Fruit fly (Drosophila melanogaster) whole organism, embryonic: ENCODE results near the gene beag.

Source experiments
- Bdp1 ChIP-seq: fragments of 200-800 bp; sonication (Bioruptor generic); optimal IDR thresholded peaks from 3 replicates; lab custom pipeline; 2016; ENCODE audit warnings: missing biosample characterization, missing genetic modification characterization
- C15 ChIP-seq: fragments of 200-800 bp; sonication (Bioruptor generic); IDR thresholded peaks from 3 replicates; pipeline ENCODE4 v1.3.6; 2022; ENCODE audit warnings: missing biosample characterization, missing genetic modification characterization
- CG11093 ChIP-seq: fragments of 200-800 bp; sonication (Bioruptor generic); IDR thresholded peaks from 3 replicates; pipeline ENCODE4 v1.3.6; 2022; ENCODE audit warnings: missing biosample characterization, missing genetic modification characterization
- CG12769 ChIP-seq: fragments of 200-800 bp; sonication (Bioruptor generic); optimal IDR thresholded peaks from 2 replicates; lab custom pipeline; 2019; ENCODE audit warnings: missing biosample characterization, mild to moderate bottlenecking, missing genetic modification characterization, moderate library complexity
- CG13287 ChIP-seq: fragments of 200-800 bp; sonication (Bioruptor generic); IDR thresholded peaks from 2 replicates; pipeline ENCODE4 v1.3.6; 2022; ENCODE audit warnings: missing biosample characterization, missing genetic modification characterization; ENCODE audit not compliant: partially characterized antibody
- CG14014 ChIP-seq: fragments of 200-800 bp; sonication (Bioruptor generic); IDR thresholded peaks from 2 replicates; pipeline ENCODE4 v1.3.6; 2022; ENCODE audit warnings: missing biosample characterization, missing genetic modification characterization
- CG14050 ChIP-seq: fragments of 200-800 bp; sonication (Bioruptor generic); IDR thresholded peaks from 3 replicates; pipeline ENCODE4 v1.3.6; 2022; ENCODE audit warnings: missing biosample characterization, missing genetic modification characterization
- CG14860 ChIP-seq: fragments of 200-800 bp; sonication (Bioruptor generic); IDR thresholded peaks from 3 replicates; pipeline ENCODE4 v1.3.6; 2022; ENCODE audit warnings: missing biosample characterization, missing genetic modification characterization; ENCODE audit not compliant: partially characterized antibody
- CG1792 ChIP-seq: fragments of 200-800 bp; sonication (Bioruptor generic); optimal IDR thresholded peaks from 2 replicates; lab custom pipeline; 2016; ENCODE audit warnings: missing biosample characterization, missing genetic modification characterization
- CG2120 ChIP-seq: fragments of 200-800 bp; sonication (Bioruptor generic); optimal IDR thresholded peaks from 3 replicates; lab custom pipeline; 2016; ENCODE audit warnings: missing biosample characterization, missing genetic modification characterization
- CG2129 ChIP-seq: fragments of 200-800 bp; sonication (Bioruptor generic); IDR thresholded peaks from 2 replicates; pipeline ENCODE4 v1.3.6; 2022; ENCODE audit warnings: missing biosample characterization, missing genetic modification characterization; ENCODE audit not compliant: partially characterized antibody
- CG2199 ChIP-seq: fragments of 200-800 bp; sonication (Bioruptor generic); IDR thresholded peaks from 3 replicates; pipeline ENCODE4 v1.3.6; 2022; ENCODE audit warnings: missing biosample characterization, missing genetic modification characterization
- CG30431 ChIP-seq: fragments of 200-800 bp; sonication (Bioruptor generic); optimal IDR thresholded peaks from 2 replicates; lab custom pipeline; 2017; ENCODE audit warnings: missing biosample characterization, missing genetic modification characterization
- CG31224 ChIP-seq: fragments of 200-800 bp; sonication (Bioruptor generic); IDR thresholded peaks from 2 replicates; pipeline ENCODE4 v1.3.6; 2022; ENCODE audit warnings: missing biosample characterization, missing genetic modification characterization
- CG4617 ChIP-seq: fragments of 200-800 bp; sonication (Bioruptor generic); optimal IDR thresholded peaks from 3 replicates; lab custom pipeline; 2016; ENCODE audit warnings: missing biosample characterization, missing genetic modification characterization, borderline replicate concordance
- CG5953 ChIP-seq: fragments of 200-800 bp; sonication (Bioruptor generic); IDR thresholded peaks from 2 replicates; pipeline ENCODE4 v1.3.6; 2022; ENCODE audit warnings: missing biosample characterization, missing genetic modification characterization
- CG6765 ChIP-seq: fragments of 200-800 bp; sonication (Bioruptor generic); optimal IDR thresholded peaks from 3 replicates; lab custom pipeline; 2017; ENCODE audit warnings: missing biosample characterization, mild to moderate bottlenecking, missing genetic modification characterization
- CG7372 ChIP-seq: fragments of 200-800 bp; sonication (Bioruptor generic); IDR thresholded peaks from 2 replicates; pipeline ENCODE4 v1.3.6; 2022; ENCODE audit warnings: missing biosample characterization, missing genetic modification characterization
- CG8478 ChIP-seq: fragments of >200 bp; optimal IDR thresholded peaks from 2 replicates; lab custom pipeline; 2018
- CG9215 ChIP-seq: fragments of 200-800 bp; sonication (Bioruptor generic); IDR thresholded peaks from 2 replicates; pipeline ENCODE4 v1.3.6; 2022; ENCODE audit warnings: missing biosample characterization, missing genetic modification characterization
- CG9727 ChIP-seq: fragments of 200-800 bp; sonication (Bioruptor generic); optimal IDR thresholded peaks from 3 replicates; lab custom pipeline; 2017; ENCODE audit warnings: missing biosample characterization, mild to moderate bottlenecking, missing genetic modification characterization
- CrebB ChIP-seq: fragments of 200-800 bp; sonication (Bioruptor generic); optimal IDR thresholded peaks from 3 replicates; lab custom pipeline; 2018; ENCODE audit warnings: missing biosample characterization, mild to moderate bottlenecking, missing genetic modification characterization
- Dip3 ChIP-seq: fragments of 200-800 bp; sonication (Bioruptor generic); optimal IDR thresholded peaks from 3 replicates; lab custom pipeline; 2016; ENCODE audit warnings: missing biosample characterization, missing genetic modification characterization
- Doc2 ChIP-seq: fragments of 200-800 bp; sonication (Bioruptor generic); IDR thresholded peaks from 2 replicates; pipeline ENCODE4 v1.3.6; 2022; ENCODE audit warnings: missing biosample characterization, missing genetic modification characterization
- E2f2 ChIP-seq: fragments of 200-800 bp; sonication (Bioruptor generic); IDR thresholded peaks from 2 replicates; pipeline ENCODE4 v1.3.6; 2022; ENCODE audit warnings: missing biosample characterization, missing genetic modification characterization
- Fer3 ChIP-seq: fragments of 200-800 bp; sonication (Bioruptor generic); optimal IDR thresholded peaks from 2 replicates; lab custom pipeline; 2018; ENCODE audit warnings: missing biosample characterization, mild to moderate bottlenecking, missing genetic modification characterization, moderate library complexity
- Lim3 ChIP-seq: fragments of 200-800 bp; sonication (Bioruptor generic); IDR thresholded peaks from 2 replicates; pipeline ENCODE4 v1.3.6; 2022; ENCODE audit warnings: missing biosample characterization, missing genetic modification characterization
- Myb ChIP-seq: fragments of 200-800 bp; sonication (Bioruptor generic); optimal IDR thresholded peaks from 2 replicates; lab custom pipeline; 2016; ENCODE audit warnings: missing biosample characterization, missing genetic modification characterization
- Nf-YB ChIP-seq: fragments of 200-800 bp; sonication (Bioruptor generic); optimal IDR thresholded peaks from 3 replicates; lab custom pipeline; 2019; ENCODE audit warnings: missing biosample characterization, mild to moderate bottlenecking, missing genetic modification characterization, moderate library complexity
- Optix ChIP-seq: fragments of 200-800 bp; sonication (Bioruptor generic); IDR thresholded peaks from 3 replicates; pipeline ENCODE4 v1.3.6; 2022; ENCODE audit warnings: missing biosample characterization, missing genetic modification characterization
- Rfx ChIP-seq: fragments of 200-800 bp; sonication (Bioruptor generic); IDR thresholded peaks from 2 replicates; pipeline ENCODE4 v1.3.6; 2022; ENCODE audit warnings: missing biosample characterization, missing genetic modification characterization
- Sry-β ChIP-seq: fragments of 200-800 bp; sonication (Bioruptor generic); optimal IDR thresholded peaks from 2 replicates; lab custom pipeline; 2018; ENCODE audit warnings: missing biosample characterization, mild to moderate bottlenecking, missing genetic modification characterization, moderate library complexity
- ac ChIP-seq: fragments of 200-800 bp; sonication (Bioruptor generic); optimal IDR thresholded peaks from 3 replicates; lab custom pipeline; 2017; ENCODE audit warnings: missing biosample characterization, mild to moderate bottlenecking, missing genetic modification characterization
- bab2 ChIP-seq: fragments of 200-800 bp; sonication (Bioruptor generic); optimal IDR thresholded peaks from 2 replicates; lab custom pipeline; 2016; ENCODE audit warnings: missing biosample characterization, missing genetic modification characterization
- dati ChIP-seq: fragments of 200-800 bp; sonication (Bioruptor generic); IDR thresholded peaks from 2 replicates; pipeline ENCODE4 v1.3.6; 2022; ENCODE audit warnings: missing biosample characterization, missing genetic modification characterization
- gcm2 ChIP-seq: fragments of 200-800 bp; sonication (Bioruptor generic); optimal IDR thresholded peaks from 2 replicates; lab custom pipeline; 2016; ENCODE audit warnings: missing biosample characterization, missing genetic modification characterization
- grau ChIP-seq: fragments of 200-800 bp; optimal IDR thresholded peaks from 3 replicates; lab custom pipeline; 2019; ENCODE audit warnings: missing biosample characterization, mild to moderate bottlenecking, missing genetic modification characterization, moderate library complexity
- hkb ChIP-seq, 2 experiments: fragments of 200-800 bp in 1 of 2; fragments of >200 bp in 1 of 2; sonication (Bioruptor generic) in 1 of 2; IDR thresholded peaks in 1 of 2; optimal IDR thresholded peaks in 1 of 2; 2 replicates each; pipeline versions ENCODE4 v1.3.6 to Lab custom; 2017 to 2022; ENCODE audit warnings: missing biosample characterization in 1 of 2, missing genetic modification characterization in 1 of 2
- kah ChIP-seq: fragments of 200-800 bp; sonication (Bioruptor generic); optimal IDR thresholded peaks from 2 replicates; lab custom pipeline; 2018; ENCODE audit warnings: missing biosample characterization, mild to moderate bottlenecking, missing genetic modification characterization
- kni ChIP-seq: fragments of 200-800 bp; sonication (Bioruptor generic); optimal IDR thresholded peaks from 3 replicates; lab custom pipeline; 2017; ENCODE audit warnings: mild to moderate bottlenecking, missing biosample characterization, missing genetic modification reagents, missing genetic modification characterization
- lola ChIP-seq, 3 experiments: fragments of >200 bp in 2 of 3; fragments of 200-800 bp in 1 of 3; sonication (Bioruptor generic) in 1 of 3; optimal IDR thresholded peaks; 2 replicates each; lab custom pipeline; 2017 to 2019; ENCODE audit warnings: missing biosample characterization in 3 of 3, missing genetic modification characterization in 3 of 3, mild to moderate bottlenecking in 1 of 3, moderate library complexity in 1 of 3
- nerfin-1 ChIP-seq: fragments of 200-800 bp; sonication (Bioruptor generic); optimal IDR thresholded peaks from 3 replicates; lab custom pipeline; 2019; ENCODE audit warnings: missing biosample characterization, mild to moderate bottlenecking, missing genetic modification characterization, moderate library complexity
- nom ChIP-seq: fragments of 200-800 bp; sonication (Bioruptor generic); optimal IDR thresholded peaks from 2 replicates; lab custom pipeline; 2017; ENCODE audit warnings: missing biosample characterization, missing genetic modification characterization, mild to moderate bottlenecking, moderate library complexity, missing genetic modification reagents
- pb ChIP-seq: fragments of 200-800 bp; sonication (Bioruptor generic); optimal IDR thresholded peaks from 3 replicates; lab custom pipeline; 2016; ENCODE audit warnings: missing biosample characterization, missing genetic modification characterization
- pum ChIP-seq: fragments of 200-800 bp; sonication (Bioruptor generic); optimal IDR thresholded peaks from 2 replicates; lab custom pipeline; 2016; ENCODE audit warnings: missing biosample characterization, missing genetic modification characterization
- sc ChIP-seq, 3 experiments: fragments of >200 bp in 2 of 3; fragments of 200-800 bp in 1 of 3; sonication (Bioruptor generic) in 1 of 3; optimal IDR thresholded peaks; 2 replicates in 2 of 3; 3 replicates in 1 of 3; lab custom pipeline; 2017; ENCODE audit warnings: mild to moderate bottlenecking in 1 of 3, missing biosample characterization in 1 of 3, missing genetic modification characterization in 1 of 3, missing genetic modification reagents in 1 of 3
- seq ChIP-seq: fragments of 200-800 bp; sonication (Bioruptor generic); IDR thresholded peaks from 2 replicates; pipeline ENCODE4 v1.3.6; 2022; ENCODE audit warnings: missing biosample characterization, missing genetic modification characterization
- shn ChIP-seq: fragments of 200-800 bp; sonication (Bioruptor generic); optimal IDR thresholded peaks from 3 replicates; lab custom pipeline; 2016; ENCODE audit warnings: missing biosample characterization, missing genetic modification characterization
- tll ChIP-seq, 2 experiments: fragments of 200-800 bp in 1 of 2; fragments of >200 bp in 1 of 2; sonication (Bioruptor generic) in 1 of 2; optimal IDR thresholded peaks; 2 replicates each; lab custom pipeline; 2017 to 2019; ENCODE audit warnings: missing biosample characterization in 2 of 2, missing genetic modification characterization in 2 of 2, mild to moderate bottlenecking in 1 of 2, moderate library complexity in 1 of 2
- twi ChIP-seq: fragments of 200-800 bp; optimal IDR thresholded peaks from 2 replicates; lab custom pipeline; 2019; ENCODE audit warnings: missing biosample characterization, mild to moderate bottlenecking, missing genetic modification characterization, moderate library complexity

beag gene

dm6 chr3R:9038652-9039051 lies 26.2 kb downstream of the beag start, which contains the start of gene hyx (continued):
- TF ChIP-seq Optix = no peak
- peak; percentile 50 for TF ChIP-seq Fer3
- TF ChIP-seq CG31224 (GFP tag; lab: Robert Waterston, UW) = no peak
- TF ChIP-seq Myb (GFP tag; lab: Kevin White, UChicago) = peak; percentile 40
- TF ChIP-seq CG13287 = peak; percentile 94
- no peak for TF ChIP-seq sc (optimal IDR thresholded peaks at IDR 0.05; lab: Kevin White, UChicago)
- no peak for TF ChIP-seq sc (GFP tag; optimal IDR thresholded peaks at IDR 0.05; lab: Kevin White, UChicago)
- TF ChIP-seq Rfx (GFP tag; lab: Robert Waterston, UW) = peak; percentile 73
- no peak for TF ChIP-seq Bdp1 (GFP tag; lab: Kevin White, UChicago)
- TF ChIP-seq CG4617 (GFP tag; lab: Kevin White, UChicago) = no peak
- peak; percentile 91 for TF ChIP-seq nerfin-1 (tag; lab: Kevin White, UChicago)
- TF ChIP-seq CG12769 (tag; lab: Kevin White, UChicago) = peak; percentile 61
- no peak for TF ChIP-seq dati (GFP tag; lab: Robert Waterston, UW)
- TF ChIP-seq CG14014 (GFP tag; lab: Robert Waterston, UW) = peak; percentile 30; the same call in 1 of the 2 replicates
- TF ChIP-seq bab2 = peak; percentile 24
- peak in 1 of 3 experiments; percentile 19 for TF ChIP-seq lola (GFP tag; optimal IDR thresholded peaks at IDR 0.05; lab: Kevin White, UChicago)
- TF ChIP-seq CG2129 (GFP tag; lab: Robert Waterston, UW) = peak; percentile 82
- peak; percentile 10 for TF ChIP-seq pum (GFP tag; lab: Kevin White, UChicago)
- no peak for TF ChIP-seq pb (GFP tag; lab: Kevin White, UChicago)
- TF ChIP-seq gcm2 (GFP tag; lab: Kevin White, UChicago) = no peak
- TF ChIP-seq Dip3 (GFP tag; lab: Kevin White, UChicago) = peak; percentile 20
- TF ChIP-seq shn (GFP tag; lab: Kevin White, UChicago) = peak; percentile 20

dm6 chr3R:9037946-9038345 lies 26.9 kb downstream of the beag start:
- TF ChIP-seq Nf-YB (GFP tag; lab: Kevin White, UChicago) (no peak), Lim3 (GFP tag; lab: Robert Waterston, UW) (no peak), CG11093 (GFP tag; lab: Robert Waterston, UW) (no peak), grau (tag; lab: Kevin White, UChicago) (no peak), nom (GFP tag; lab: Kevin White, UChicago) (no peak), CG6765 (GFP tag; lab: Kevin White, UChicago) (no peak), CG2120 (GFP tag; lab: Kevin White, UChicago) (no peak), tll (GFP tag; optimal IDR thresholded peaks at IDR 0.05; lab: Kevin White, UChicago) (peak in 1 of 2 experiments; percentile 27), CG2199 (GFP tag; lab: Robert Waterston, UW) (0 out of 3 replicates have a peak, but pooled peaks have one; percentile 14), CG14860 (no peak), C15 (GFP tag; lab: Robert Waterston, UW) (no peak), CG7372 (GFP tag; lab: Robert Waterston, UW) (no peak), CG30431 (GFP tag; lab: Kevin White, UChicago) (no peak), CG9215 (GFP tag; lab: Robert Waterston, UW) (no peak), Sry-β (GFP tag; lab: Kevin White, UChicago) (no peak), CG9727 (no peak), CG5953 (GFP tag; lab: Robert Waterston, UW) (no peak), CG8478 (lab: Kevin White, UChicago) (no peak), E2f2 (GFP tag; lab: Robert Waterston, UW) (no peak), seq (GFP tag; lab: Robert Waterston, UW) (no peak), CG14050 (GFP tag; lab: Robert Waterston, UW) (no peak), hkb (optimal IDR thresholded peaks at IDR 0.05; lab: Kevin White, UChicago) (no peak), hkb (GFP tag; IDR thresholded peaks at IDR 0.05; lab: Robert Waterston, UW) (no peak), kni (GFP tag; lab: Kevin White, UChicago) (peak; percentile 2), Doc2 (no peak), kah (no peak), ac (GFP tag; lab: Kevin White, UChicago) (peak; percentile 50), CG1792 (GFP tag; lab: Kevin White, UChicago) (no peak), twi (tag; lab: Kevin White, UChicago) (no peak), CrebB (tag; lab: Kevin White, UChicago) (no peak)
